Fruit fly (Drosophila melanogaster): ENCODE data around the gene laza.

laza gene

DNA sequence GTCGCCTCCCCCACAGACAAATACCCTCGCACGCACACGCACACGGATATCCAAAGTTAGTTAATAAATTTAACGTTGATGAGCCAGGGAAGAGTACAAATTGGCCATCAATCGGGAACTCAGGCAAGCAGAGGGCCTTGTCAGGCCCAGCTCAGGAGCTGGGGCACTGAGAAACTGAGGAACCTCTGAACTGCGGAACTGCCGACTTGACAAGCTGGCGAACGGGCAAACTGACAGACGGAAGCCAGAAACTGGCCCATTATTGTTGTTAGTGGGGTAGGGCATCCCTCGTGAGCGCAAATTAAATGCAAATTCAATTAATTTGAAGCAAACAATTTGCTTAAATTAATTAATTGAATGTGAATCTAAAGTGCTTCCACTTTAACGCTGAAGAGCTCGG is 44.8 kb downstream of the laza start:
- no peak for TF ChIP-seq CG11247 (GFP tag; IDR thresholded peaks at IDR 0.05)
- TF ChIP-seq CG13624 (GFP tag; optimal IDR thresholded peaks at IDR 0.05), result no peak
- no peak for TF ChIP-seq CG8944 (GFP tag; optimal IDR thresholded peaks at IDR 0.05)
- no peak for TF ChIP-seq chm (GFP tag; IDR thresholded peaks at IDR 0.05)
- no peak for TF ChIP-seq Nf-YB (GFP tag; optimal IDR thresholded peaks at IDR 0.05)
- TF ChIP-seq CG8281 (tag; optimal IDR thresholded peaks at IDR 0.05), result peak; percentile 91
- TF ChIP-seq CG13287 (GFP tag; IDR thresholded peaks at IDR 0.05; ENCODE audit: partially characterized antibody), result no peak
